Fruit fly (Drosophila melanogaster): ENCODE results near the gene hng3.
A peak's percentile ranks its signal among the peaks of the same experiment; 100 is the strongest.

hng3 gene

dm6 chr3L:781702-782314, 26.5 kb upstream of the hng3 start:
- 0 out of 2 replicates have a peak, but pooled peaks have one; percentile 21 for TF ChIP-seq dati (GFP tag; IDR thresholded peaks at IDR 0.05)
- no peak for TF ChIP-seq CG6254 (GFP tag; optimal IDR thresholded peaks at IDR 0.05)
- peak; percentile 95 for TF ChIP-seq CG11696 (GFP tag; IDR thresholded peaks at IDR 0.05)
- TF ChIP-seq grau (tag; optimal IDR thresholded peaks at IDR 0.05) = peak; percentile 12
- TF ChIP-seq CG12769 (tag; optimal IDR thresholded peaks at IDR 0.05) = peak; percentile 78
- TF ChIP-seq sd (tag; optimal IDR thresholded peaks at IDR 0.05) = peak; percentile 66
- 0 out of 2 replicates have a peak, but pooled peaks have one; percentile 18 for TF ChIP-seq esg (GFP tag; conservative IDR thresholded peaks at IDR 0.05)
- TF ChIP-seq wdn (GFP tag; IDR thresholded peaks at IDR 0.05) = 0 out of 2 replicates have a peak, but pooled peaks have one; percentile 26
- TF ChIP-seq CG3847 (GFP tag; IDR thresholded peaks at IDR 0.05) = peak; percentile 21; the same call in 1 of the 2 replicates
- peak; percentile 21 for TF ChIP-seq Vsx1 (GFP tag; optimal IDR thresholded peaks at IDR 0.05)
- TF ChIP-seq Eip74EF (GFP tag; optimal IDR thresholded peaks at IDR 0.05) = peak in 1 of 2 experiments; percentile 3
- TF ChIP-seq unpg (GFP tag; optimal IDR thresholded peaks at IDR 0.05) = peak; percentile 20
- TF ChIP-seq sens-2 (GFP tag; IDR thresholded peaks at IDR 0.05) = no peak
- peak; percentile 20; the same call in 1 of the 2 replicates for TF ChIP-seq CG32532 (GFP tag; IDR thresholded peaks at IDR 0.05)
- TF ChIP-seq CG14014 (GFP tag; IDR thresholded peaks at IDR 0.05) = 0 out of 2 replicates have a peak, but pooled peaks have one; percentile 37
- TF ChIP-seq eve (GFP tag; optimal IDR thresholded peaks at IDR 0.05) = peak in 1 of 2 experiments; percentile 77
- peak; percentile 25 for TF ChIP-seq sqz (GFP tag; optimal IDR thresholded peaks at IDR 0.05)
- TF ChIP-seq gem (tag; optimal IDR thresholded peaks at IDR 0.05) = peak; percentile 33
- TF ChIP-seq mam (GFP tag; optimal IDR thresholded peaks at IDR 0.05) = peak; percentile 12
- peak; percentile 92 for TF ChIP-seq mirr (GFP tag; optimal IDR thresholded peaks at IDR 0.05)
- peak; percentile 42; the same call in 1 of the 2 replicates for TF ChIP-seq Rfx (GFP tag; IDR thresholded peaks at IDR 0.05)
- peak; percentile 74 for TF ChIP-seq vnd (GFP tag; IDR thresholded peaks at IDR 0.05; ENCODE audit: partially characterized antibody)
- peak; percentile 21 for TF ChIP-seq CHES-1-like (GFP tag; optimal IDR thresholded peaks at IDR 0.05)
- no peak for TF ChIP-seq Side (GFP tag; optimal IDR thresholded peaks at IDR 0.05)
- TF ChIP-seq vvl (GFP tag; IDR thresholded peaks at IDR 0.05) = peak; percentile 41; the same call in 1 of the 2 replicates
- TF ChIP-seq CG11247 (GFP tag; IDR thresholded peaks at IDR 0.05) = 0 out of 2 replicates have a peak, but pooled peaks have one; percentile 5
- peak; percentile 4 for TF ChIP-seq CG2120 (GFP tag; optimal IDR thresholded peaks at IDR 0.05)
- no peak for TF ChIP-seq da (GFP tag; optimal IDR thresholded peaks at IDR 0.05)
- peak; percentile 11 for TF ChIP-seq PHDP (tag; optimal IDR thresholded peaks at IDR 0.05)
- TF ChIP-seq Fer1 (GFP tag; optimal IDR thresholded peaks at IDR 0.05) = no peak
- TF ChIP-seq ken (GFP tag; IDR thresholded peaks at IDR 0.05) = no peak
- TF ChIP-seq CG8388 (GFP tag; optimal IDR thresholded peaks at IDR 0.05) = no peak
- peak; percentile 50 for TF ChIP-seq row (GFP tag; IDR thresholded peaks at IDR 0.05)
- TF ChIP-seq C15 (GFP tag; IDR thresholded peaks at IDR 0.05) = 0 out of 3 replicates have a peak, but pooled peaks have one; percentile 14
- peak; percentile 42 for TF ChIP-seq CG9932 (GFP tag; IDR thresholded peaks at IDR 0.05)
- peak; percentile 16 for TF ChIP-seq CG6765 (GFP tag; optimal IDR thresholded peaks at IDR 0.05)
- TF ChIP-seq exex (tag; optimal IDR thresholded peaks at IDR 0.05) = peak; percentile 96
- TF ChIP-seq slbo (GFP tag; IDR thresholded peaks at IDR 0.05) = peak; percentile 44
- TF ChIP-seq sna (GFP tag; IDR thresholded peaks at IDR 0.05; ENCODE audit: partially characterized antibody) = no peak
- TF ChIP-seq fd3F (GFP tag; optimal IDR thresholded peaks at IDR 0.05) = no peak
- TF ChIP-seq Rx (GFP tag; IDR thresholded peaks at IDR 0.05) = 0 out of 2 replicates have a peak, but pooled peaks have one; percentile 23
- no peak for TF ChIP-seq CG4617 (GFP tag; optimal IDR thresholded peaks at IDR 0.05; ENCODE audit: borderline replicate concordance)
- TF ChIP-seq CG9817 (tag; optimal IDR thresholded peaks at IDR 0.05) = peak; percentile 16
- peak; percentile 27; the same call in 1 of the 2 replicates for TF ChIP-seq ranshi (GFP tag; IDR thresholded peaks at IDR 0.05)
- peak; percentile 23 for TF ChIP-seq grn (GFP tag; optimal IDR thresholded peaks at IDR 0.05)
- peak; percentile 22; the same call in 1 of the 2 replicates for TF ChIP-seq CG14441 (GFP tag; IDR thresholded peaks at IDR 0.05)
- TF ChIP-seq gro (GFP tag; optimal IDR thresholded peaks at IDR 0.05) = peak; percentile 63
- peak; percentile 64 for TF ChIP-seq Med (GFP tag)
- peak; percentile 41 for TF ChIP-seq al (GFP tag; IDR thresholded peaks at IDR 0.05)

Data from whole organism, embryonic.